Worm (Caenorhabditis elegans) whole organism, late embryonic: ENCODE results near the gene C16A11.2.

ENCODE experiments used
- ama-1 ChIP-seq: fragments of 150-350 bp; optimal IDR thresholded peaks from 2 replicates; lab custom pipeline; 2014
- ceh-2 ChIP-seq: sonication (generic microtip); optimal IDR thresholded peaks from 2 replicates; lab custom pipeline; 2016; ENCODE audit warnings: missing genotype, missing genetic modification characterization, missing compliant biosample characterization
- pat-9 ChIP-seq: fragments of 200-800 bp; sonication (Bioruptor generic); optimal IDR thresholded peaks from 2 replicates; lab custom pipeline; 2018; ENCODE audit warnings: mild to moderate bottlenecking, missing genetic modification characterization, moderate library complexity, missing compliant biosample characterization
- pha-2 ChIP-seq: sonication (generic microtip); optimal IDR thresholded peaks from 2 replicates; lab custom pipeline; 2017; ENCODE audit warnings: mild to moderate bottlenecking, missing genetic modification characterization, missing compliant biosample characterization
- pha-4 ChIP-seq: fragments of 150-350 bp; optimal IDR thresholded peaks from 2 replicates; lab custom pipeline; 2018; ENCODE audit warnings: missing biosample characterization, missing genetic modification reagents, missing genetic modification characterization
- rnt-1 ChIP-seq: sonication (generic microtip); optimal IDR thresholded peaks from 2 replicates; lab custom pipeline; 2016; ENCODE audit warnings: missing genetic modification characterization, missing compliant biosample characterization

DNA sequence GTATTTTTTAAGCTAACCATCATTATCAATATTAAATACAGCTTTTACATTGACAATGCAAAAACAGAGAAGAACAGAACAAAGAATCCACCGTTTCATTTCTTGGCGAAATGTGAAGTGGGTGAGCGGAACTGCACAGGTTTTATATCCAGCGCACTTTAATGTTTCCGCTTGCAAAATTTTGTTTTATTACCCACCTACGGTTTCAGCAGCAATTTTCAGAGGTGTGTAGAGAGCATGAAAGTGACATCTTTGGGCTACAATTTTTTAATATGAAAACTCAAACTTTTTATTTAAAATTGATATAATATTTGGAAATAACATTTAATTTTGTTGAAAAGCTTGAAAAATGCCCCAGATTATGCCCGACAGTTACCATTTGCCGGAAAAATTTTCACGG is 20.7 kb downstream of the C16A11.2 start, which contains the start of gene clec-135:
- TF ChIP-seq pha-4 (tag; lab: Kevin White, UChicago) = no peak
- no peak for TF ChIP-seq ceh-2 (tag; lab: Kevin White, UChicago)
- TF ChIP-seq pat-9 (tag; lab: Kevin White, UChicago) = no peak
- no peak for TF ChIP-seq ama-1 (lab: Kevin White, UChicago)
- no peak for TF ChIP-seq rnt-1 (tag; lab: Kevin White, UChicago)
- no peak for TF ChIP-seq pha-2 (tag; lab: Kevin White, UChicago)
